Worm (Caenorhabditis elegans): Measurements from ENCODE around the gene K09E2.2.

The K09E2.2 gene

ce11 chrX:8713754-8714295, 41.0 kb downstream of the K09E2.2 start, which contains the start of gene F53A9.6:
TSS of gene F53A9.6 (minus strand) at chrX:8713804.
- TF ChIP-seq nhr-28 (tag; optimal IDR thresholded peaks at IDR 0.05) (no peak), cnd-1 (tag; optimal IDR thresholded peaks at IDR 0.05) (no peak), ztf-11 (tag; optimal IDR thresholded peaks at IDR 0.05) (no peak), mls-2 (tag; optimal IDR thresholded peaks at IDR 0.05) (no peak), lsy-2 (tag; optimal IDR thresholded peaks at IDR 0.05) (no peak), mep-1 (tag; optimal IDR thresholded peaks at IDR 0.05) (no peak), unc-62 (GFP tag; optimal IDR thresholded peaks at IDR 0.05) (no peak), pha-4 (tag; optimal IDR thresholded peaks at IDR 0.05) (no peak), blmp-1 (tag; optimal IDR thresholded peaks at IDR 0.05) (no peak), bed-3 (GFP tag; optimal IDR thresholded peaks at IDR 0.05) (no peak), unc-39 (tag; optimal IDR thresholded peaks at IDR 0.05) (no peak), elt-1 (tag; optimal IDR thresholded peaks at IDR 0.05; ENCODE audit: borderline replicate concordance, insufficient read depth) (no peak), ham-2 (GFP tag; optimal IDR thresholded peaks at IDR 0.05) (no peak), zip-8 (tag; optimal IDR thresholded peaks at IDR 0.05) (no peak), unc-120 (tag; optimal IDR thresholded peaks at IDR 0.05; ENCODE audit: poor library complexity, severe bottlenecking) (no peak), snpc-4 (tag; optimal IDR thresholded peaks at IDR 0.05) (no peak), nhr-2 (tag; optimal IDR thresholded peaks at IDR 0.05) (no peak), M03D4.4 (tag; optimal IDR thresholded peaks at IDR 0.05) (no peak), ceh-43 (GFP tag; optimal IDR thresholded peaks at IDR 0.05) (no peak), nhr-76 (tag; optimal IDR thresholded peaks at IDR 0.05) (no peak)

- TF ChIP-seq unc-39 (tag; optimal IDR thresholded peaks at IDR 0.05) (no peak), mep-1 (tag; optimal IDR thresholded peaks at IDR 0.05) (no peak), flh-1 (GFP tag; optimal IDR thresholded peaks at IDR 0.05) (no peak), nhr-12 (tag; optimal IDR thresholded peaks at IDR 0.05) (no peak), zip-8 (tag; optimal IDR thresholded peaks at IDR 0.05) (no peak), pha-4 (tag; optimal IDR thresholded peaks at IDR 0.05) (no peak), mab-5 (tag; optimal IDR thresholded peaks at IDR 0.05) (no peak), ces-1 (GFP tag; optimal IDR thresholded peaks at IDR 0.05) (no peak)
Measured at ce11 chrX:8714845-8715244, 42.0 kb downstream of the K09E2.2 start.

ce11 chrX:8716822-8717221, 44.0 kb downstream of the K09E2.2 start, which contains the start of gene F53A9.7:
TSS of gene F53A9.7 (minus strand) at chrX:8716922.
- no peak for TF ChIP-seq ceh-83 (GFP tag; optimal IDR thresholded peaks at IDR 0.05)
- no peak for TF ChIP-seq tbx-8 (GFP tag; optimal IDR thresholded peaks at IDR 0.05)
- no peak for TF ChIP-seq bed-3 (GFP tag; optimal IDR thresholded peaks at IDR 0.05)
- no peak for TF ChIP-seq M03D4.4 (tag; optimal IDR thresholded peaks at IDR 0.05)
- no peak for TF ChIP-seq sptf-1 (tag; optimal IDR thresholded peaks at IDR 0.05)

- no peak for TF ChIP-seq unc-62 (GFP tag; optimal IDR thresholded peaks at IDR 0.05)
- TF ChIP-seq mep-1 (tag; optimal IDR thresholded peaks at IDR 0.05), result no peak
- no peak for TF ChIP-seq lin-32 (GFP tag; optimal IDR thresholded peaks at IDR 0.05)
- TF ChIP-seq nhr-237 (tag; optimal IDR thresholded peaks at IDR 0.05), result no peak
- TF ChIP-seq lin-13 (tag; optimal IDR thresholded peaks at IDR 0.05), result no peak
- no peak for TF ChIP-seq nhr-2 (tag; optimal IDR thresholded peaks at IDR 0.05)
- TF ChIP-seq mls-2 (tag; optimal IDR thresholded peaks at IDR 0.05), result no peak
- TF ChIP-seq nhr-76 (tag; optimal IDR thresholded peaks at IDR 0.05), result no peak
- no peak for TF ChIP-seq tbx-8 (GFP tag; optimal IDR thresholded peaks at IDR 0.05)
- no peak for TF ChIP-seq cnd-1 (tag; optimal IDR thresholded peaks at IDR 0.05)
- TF ChIP-seq sptf-1 (tag; optimal IDR thresholded peaks at IDR 0.05), result no peak
- no peak for TF ChIP-seq blmp-1 (tag; optimal IDR thresholded peaks at IDR 0.05)
- no peak for TF ChIP-seq ceh-43 (GFP tag; optimal IDR thresholded peaks at IDR 0.05)
- TF ChIP-seq M03D4.4 (tag; optimal IDR thresholded peaks at IDR 0.05), result no peak
- TF ChIP-seq mab-5 (tag; optimal IDR thresholded peaks at IDR 0.05), result no peak
- TF ChIP-seq unc-120 (tag; optimal IDR thresholded peaks at IDR 0.05; ENCODE audit: poor library complexity, severe bottlenecking), result no peak
- no peak for TF ChIP-seq drap-1 (GFP tag; optimal IDR thresholded peaks at IDR 0.05)
- no peak for TF ChIP-seq nhr-12 (tag; optimal IDR thresholded peaks at IDR 0.05)
Measured at ce11 chrX:8718153-8718552, 45.3 kb downstream of the K09E2.2 start.

- TF ChIP-seq unc-39 (tag; optimal IDR thresholded peaks at IDR 0.05), result no peak
Measured at ce11 chrX:8718856-8719255, 46.0 kb downstream of the K09E2.2 start, which contains the start of gene F53A9.8. TSS of gene F53A9.8 (minus strand) at chrX:8718904.
